Worm (Caenorhabditis elegans): ENCODE data around the gene nhr-56.
"Not testable (repeated sequence)": the region's sequence is repeated elsewhere in the genome, so short reads cannot be mapped to it uniquely, and the experiment has no call there.

nhr-56 gene

ce11 chrV:2242630-2243029 lies 23.8 kb downstream of the nhr-56 start, which contains the start of gene cyp-33C3:
TSS of gene cyp-33C3 (plus strand) at chrV:2242778.
- TF ChIP-seq B0310.2 (tag; optimal IDR thresholded peaks at IDR 0.05) (no peak), ceh-13 (GFP tag; optimal IDR thresholded peaks at IDR 0.05) (no peak), F13C5.2 (tag; optimal IDR thresholded peaks at IDR 0.05) (no peak), pes-1 (GFP tag; IDR thresholded peaks at IDR 0.05) (no peak), hmg-4 (GFP tag; optimal IDR thresholded peaks at IDR 0.05) (no peak), tra-4 (tag; optimal IDR thresholded peaks at IDR 0.05) (no peak), ceh-36 (tag; optimal IDR thresholded peaks at IDR 0.05) (no peak), tbx-11 (GFP tag; IDR thresholded peaks at IDR 0.05) (no peak), ama-1 (optimal IDR thresholded peaks at IDR 0.05) (no peak), hmbx-1 (tag; optimal IDR thresholded peaks at IDR 0.05) (no peak), flt-1 (GFP tag; IDR thresholded peaks at IDR 0.05) (no peak), aly-1 (tag; optimal IDR thresholded peaks at IDR 0.05) (no peak), ets-7 (tag; optimal IDR thresholded peaks at IDR 0.05) (no peak)

ce11 chrV:2244751-2245150 lies 25.9 kb downstream of the nhr-56 start, which contains the start of gene cyp-33C5:
TSS of gene cyp-33C5 (plus strand) at chrV:2245004.
- no peak for TF ChIP-seq scrt-1 (GFP tag; IDR thresholded peaks at IDR 0.05)
- TF ChIP-seq hmg-4 (GFP tag; optimal IDR thresholded peaks at IDR 0.05): no peak

- no peak for TF ChIP-seq B0310.2 (tag; optimal IDR thresholded peaks at IDR 0.05)
These were observed 30.5 kb downstream of the nhr-56 start, which contains the start of gene cyp-33C6 for ce11 chrV:2249310-2249709. TSS of gene cyp-33C6 (minus strand) at chrV:2249410.

ce11 chrV:2250126-2250590 lies 31.4 kb downstream of the nhr-56 start, which contains the start of gene cyp-33C7:
TSS of gene cyp-33C7 (plus strand) at chrV:2250540.
- TF ChIP-seq ets-7 (tag; optimal IDR thresholded peaks at IDR 0.05): no peak
- TF ChIP-seq tbx-37 (GFP tag; conservative IDR thresholded peaks at IDR 0.05): no peak

- TF ChIP-seq sea-1 (GFP tag; conservative IDR thresholded peaks at IDR 0.05): no peak
- TF ChIP-seq pes-1 (GFP tag; IDR thresholded peaks at IDR 0.05): no peak
- no peak for TF ChIP-seq hnd-1 (tag; optimal IDR thresholded peaks at IDR 0.05)
- TF ChIP-seq ceh-36 (tag; optimal IDR thresholded peaks at IDR 0.05): no peak
- TF ChIP-seq hmbx-1 (tag; optimal IDR thresholded peaks at IDR 0.05): no peak
- TF ChIP-seq ceh-13 (GFP tag; optimal IDR thresholded peaks at IDR 0.05): no peak
- no peak for TF ChIP-seq hmg-4 (GFP tag; optimal IDR thresholded peaks at IDR 0.05)
- TF ChIP-seq F13C5.2 (tag; optimal IDR thresholded peaks at IDR 0.05): no peak
- no peak for TF ChIP-seq ets-7 (tag; optimal IDR thresholded peaks at IDR 0.05)
- no peak for TF ChIP-seq flt-1 (GFP tag; IDR thresholded peaks at IDR 0.05)
- no peak for TF ChIP-seq B0310.2 (tag; optimal IDR thresholded peaks at IDR 0.05)
- TF ChIP-seq scrt-1 (GFP tag; IDR thresholded peaks at IDR 0.05): no peak
- TF ChIP-seq tbx-11 (GFP tag; IDR thresholded peaks at IDR 0.05): no peak
- no peak for TF ChIP-seq tra-4 (tag; optimal IDR thresholded peaks at IDR 0.05)
- no peak for TF ChIP-seq aly-1 (tag; optimal IDR thresholded peaks at IDR 0.05)
- no peak for TF ChIP-seq ama-1 (optimal IDR thresholded peaks at IDR 0.05)
- TF ChIP-seq tbx-37 (GFP tag; conservative IDR thresholded peaks at IDR 0.05): no peak
These were observed 33.0 kb downstream of the nhr-56 start for ce11 chrV:2251774-2252173.

ce11 chrV:2254553-2255124 lies 35.8 kb downstream of the nhr-56 start, which contains the start of gene str-253:
TSS of gene str-253 (minus strand) at chrV:2254603.
- TF ChIP-seq ets-7 (tag; optimal IDR thresholded peaks at IDR 0.05) (no peak), tra-4 (tag; optimal IDR thresholded peaks at IDR 0.05) (no peak), hnd-1 (tag; optimal IDR thresholded peaks at IDR 0.05) (no peak), hmbx-1 (tag; optimal IDR thresholded peaks at IDR 0.05) (no peak), B0310.2 (tag; optimal IDR thresholded peaks at IDR 0.05) (no peak), ceh-13 (GFP tag; optimal IDR thresholded peaks at IDR 0.05) (no peak), scrt-1 (GFP tag; IDR thresholded peaks at IDR 0.05) (no peak), pes-1 (GFP tag; IDR thresholded peaks at IDR 0.05) (no peak), tbx-11 (GFP tag; IDR thresholded peaks at IDR 0.05) (no peak), sea-1 (GFP tag; conservative IDR thresholded peaks at IDR 0.05) (no peak), hmg-4 (GFP tag; optimal IDR thresholded peaks at IDR 0.05) (no peak), flt-1 (GFP tag; IDR thresholded peaks at IDR 0.05) (no peak), ama-1 (optimal IDR thresholded peaks at IDR 0.05) (no peak), tbx-37 (GFP tag; conservative IDR thresholded peaks at IDR 0.05) (no peak), aly-1 (tag; optimal IDR thresholded peaks at IDR 0.05) (no peak), F13C5.2 (tag; optimal IDR thresholded peaks at IDR 0.05) (no peak), ceh-36 (tag; optimal IDR thresholded peaks at IDR 0.05) (no peak)

- TF ChIP-seq B0310.2 (tag; optimal IDR thresholded peaks at IDR 0.05); scrt-1 (GFP tag; IDR thresholded peaks at IDR 0.05); flt-1 (GFP tag; IDR thresholded peaks at IDR 0.05): not testable (repeated sequence)
These were observed 36.4 kb downstream of the nhr-56 start, which contains the start of gene F41B5.1 for ce11 chrV:2255191-2255590. TSS of gene F41B5.1 (plus strand) at chrV:2255533.

ce11 chrV:2259750-2260149 lies 40.9 kb downstream of the nhr-56 start, which contains the start of gene nhr-182:
TSS of gene nhr-182 (minus strand) at chrV:2259927.
- TF ChIP-seq hmg-4 (GFP tag; optimal IDR thresholded peaks at IDR 0.05) (no peak), ceh-36 (tag; optimal IDR thresholded peaks at IDR 0.05) (no peak), ama-1 (optimal IDR thresholded peaks at IDR 0.05) (no peak), sea-1 (GFP tag; conservative IDR thresholded peaks at IDR 0.05) (no peak), pes-1 (GFP tag; IDR thresholded peaks at IDR 0.05) (no peak), hmbx-1 (tag; optimal IDR thresholded peaks at IDR 0.05) (no peak), B0310.2 (tag; optimal IDR thresholded peaks at IDR 0.05) (no peak)
